Worm (Caenorhabditis elegans): ENCODE results near the gene C06C6.9.

DNA sequence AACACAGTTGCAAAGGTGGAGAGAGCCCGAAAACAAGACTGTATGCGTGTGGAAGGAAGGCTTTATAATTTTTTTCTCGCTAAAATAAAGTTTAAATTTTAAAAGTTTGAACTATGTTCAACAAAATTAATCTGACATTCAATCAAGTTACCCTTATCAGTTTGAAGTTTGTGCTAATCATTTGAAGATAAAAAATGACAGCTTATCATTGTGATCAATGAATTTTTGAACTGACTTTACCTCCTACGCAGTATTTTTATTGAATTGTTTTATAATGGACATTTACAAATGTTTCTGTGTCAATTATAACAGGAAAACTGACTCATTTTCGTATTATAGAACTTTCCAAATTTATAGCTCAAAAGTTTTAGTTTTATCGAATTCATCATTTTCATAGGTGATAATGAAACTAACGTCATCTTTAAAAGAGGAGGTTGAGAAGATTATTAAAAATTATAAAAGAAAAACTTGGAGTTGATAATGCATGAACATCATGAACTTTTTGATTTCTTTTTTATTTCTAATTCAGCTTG is 18.3 kb downstream of the C06C6.9 start, which contains the start of gene oac-20:
- TF ChIP-seq rcor-1 (GFP tag; IDR thresholded peaks at IDR 0.05) (no peak), aptf-3 (GFP tag; IDR thresholded peaks at IDR 0.05) (no peak), let-526 (GFP tag; IDR thresholded peaks at IDR 0.05) (no peak), sea-2 (GFP tag; IDR thresholded peaks at IDR 0.05) (no peak), lsy-27 (tag; optimal IDR thresholded peaks at IDR 0.05; ENCODE audit: borderline replicate concordance, insufficient read depth) (no peak)
